Fruit fly (Drosophila melanogaster): Measurements from ENCODE around the gene Ppi1.

Ppi1 gene

dm6 chr3R:30090261-30091006, 38.5 kb downstream of the Ppi1 start:
- TF ChIP-seq Rel (GFP tag; optimal IDR thresholded peaks at IDR 0.05) (no peak), Rel (tag; optimal IDR thresholded peaks at IDR 0.05) (no peak)

DNA sequence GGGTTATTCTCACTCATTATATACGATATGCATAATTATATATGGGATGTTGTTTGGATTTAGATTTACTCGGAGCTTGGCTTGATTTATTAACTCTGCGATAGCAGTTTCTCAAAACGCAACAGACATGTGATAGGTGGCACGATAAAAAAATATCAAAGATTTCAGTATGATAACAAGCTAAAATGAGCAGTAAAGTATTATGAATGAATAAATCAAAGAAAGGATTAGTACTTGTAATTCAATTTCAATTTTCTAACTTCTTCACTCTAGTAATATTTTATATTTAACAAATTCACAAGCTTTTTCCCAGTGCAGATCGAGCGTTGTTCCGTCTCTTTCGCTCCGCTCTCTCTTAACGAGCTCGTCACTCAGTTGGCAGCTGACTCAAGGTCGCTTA, 44.8 kb downstream of the Ppi1 start:
- no peak for TF ChIP-seq Jra (GFP tag; optimal IDR thresholded peaks at IDR 0.05)
- no peak for TF ChIP-seq GATAd (GFP tag; optimal IDR thresholded peaks at IDR 0.05)
- no peak for TF ChIP-seq rgr (GFP tag; optimal IDR thresholded peaks at IDR 0.05)
- no peak for TF ChIP-seq Rel (GFP tag; optimal IDR thresholded peaks at IDR 0.05)
- TF ChIP-seq Rel (tag; optimal IDR thresholded peaks at IDR 0.05): no peak
- no peak for TF ChIP-seq Hr78 (GFP tag; optimal IDR thresholded peaks at IDR 0.05)
- TF ChIP-seq Sp1 (GFP tag; optimal IDR thresholded peaks at IDR 0.05): no peak

- TF ChIP-seq N (GFP tag; optimal IDR thresholded peaks at IDR 0.05) (no peak), Hnf4 (GFP tag; optimal IDR thresholded peaks at IDR 0.05) (no peak), woc (GFP tag; optimal IDR thresholded peaks at IDR 0.05) (no peak), fru (GFP tag; optimal IDR thresholded peaks at IDR 0.05) (no peak), HLH106 (tag; optimal IDR thresholded peaks at IDR 0.05) (peak; percentile 57), OdsH (GFP tag; optimal IDR thresholded peaks at IDR 0.05) (no peak), dmrt93B (GFP tag; optimal IDR thresholded peaks at IDR 0.05) (no peak), rgr (GFP tag; optimal IDR thresholded peaks at IDR 0.05) (peak; percentile 29), tai (GFP tag; optimal IDR thresholded peaks at IDR 0.05) (no peak), Myc (optimal IDR thresholded peaks at IDR 0.05) (no peak), Rel (GFP tag; optimal IDR thresholded peaks at IDR 0.05) (no peak), Rel (tag; optimal IDR thresholded peaks at IDR 0.05) (no peak), foxo (GFP tag; optimal IDR thresholded peaks at IDR 0.05) (peak in 1 of 2 experiments; percentile 3), brk (GFP tag; optimal IDR thresholded peaks at IDR 0.05) (no peak), jim (GFP tag; optimal IDR thresholded peaks at IDR 0.05) (no peak), GATAd (GFP tag; optimal IDR thresholded peaks at IDR 0.05) (no peak), CrebA (GFP tag; optimal IDR thresholded peaks at IDR 0.05; ENCODE audit: borderline replicate concordance) (no peak), dsf (GFP tag; optimal IDR thresholded peaks at IDR 0.05; ENCODE audit: borderline replicate concordance) (no peak), CG9705 (GFP tag; optimal IDR thresholded peaks at IDR 0.05) (no peak), Jra (GFP tag; optimal IDR thresholded peaks at IDR 0.05) (no peak), lola (GFP tag; optimal IDR thresholded peaks at IDR 0.05) (no peak), sv (GFP tag; optimal IDR thresholded peaks at IDR 0.05) (no peak), Mio (GFP tag; optimal IDR thresholded peaks at IDR 0.05) (no peak), Hr78 (GFP tag; optimal IDR thresholded peaks at IDR 0.05) (no peak), ey (GFP tag; optimal IDR thresholded peaks at IDR 0.05) (peak; percentile 42), Dfd (GFP tag; optimal IDR thresholded peaks at IDR 0.05) (no peak), Sp1 (GFP tag; optimal IDR thresholded peaks at IDR 0.05) (peak; percentile 15), Vsx2 (GFP tag; optimal IDR thresholded peaks at IDR 0.05; ENCODE audit: partially characterized antibody) (no peak), Hr83 (GFP tag; optimal IDR thresholded peaks at IDR 0.05; ENCODE audit: poor library complexity, severe bottlenecking) (no peak), CG32264 (GFP tag; optimal IDR thresholded peaks at IDR 0.05) (no peak), h (GFP tag; optimal IDR thresholded peaks at IDR 0.05) (peak; percentile 40), br (GFP tag; optimal IDR thresholded peaks at IDR 0.05) (peak; percentile 2), psq (GFP tag; optimal IDR thresholded peaks at IDR 0.05) (peak; percentile 27), pan (optimal IDR thresholded peaks at IDR 0.05) (no peak), Abd-B (GFP tag; optimal IDR thresholded peaks at IDR 0.05) (no peak), sage (GFP tag; optimal IDR thresholded peaks at IDR 0.05) (no peak), Dif (GFP tag; optimal IDR thresholded peaks at IDR 0.05; ENCODE audit: partially characterized antibody) (no peak), usp (GFP tag; optimal IDR thresholded peaks at IDR 0.05) (no peak), dl (GFP tag; optimal IDR thresholded peaks at IDR 0.05; ENCODE audit: insufficient read depth in 1 of 2, partially characterized antibody in 2 of 2) (no peak)
Observed at dm6 chr3R:30083215-30083614, 45.7 kb downstream of the Ppi1 start.

Data from whole organism, wandering third instar larva.